Fruit fly (Drosophila melanogaster): ENCODE data around the gene Hex-A.

DNA sequence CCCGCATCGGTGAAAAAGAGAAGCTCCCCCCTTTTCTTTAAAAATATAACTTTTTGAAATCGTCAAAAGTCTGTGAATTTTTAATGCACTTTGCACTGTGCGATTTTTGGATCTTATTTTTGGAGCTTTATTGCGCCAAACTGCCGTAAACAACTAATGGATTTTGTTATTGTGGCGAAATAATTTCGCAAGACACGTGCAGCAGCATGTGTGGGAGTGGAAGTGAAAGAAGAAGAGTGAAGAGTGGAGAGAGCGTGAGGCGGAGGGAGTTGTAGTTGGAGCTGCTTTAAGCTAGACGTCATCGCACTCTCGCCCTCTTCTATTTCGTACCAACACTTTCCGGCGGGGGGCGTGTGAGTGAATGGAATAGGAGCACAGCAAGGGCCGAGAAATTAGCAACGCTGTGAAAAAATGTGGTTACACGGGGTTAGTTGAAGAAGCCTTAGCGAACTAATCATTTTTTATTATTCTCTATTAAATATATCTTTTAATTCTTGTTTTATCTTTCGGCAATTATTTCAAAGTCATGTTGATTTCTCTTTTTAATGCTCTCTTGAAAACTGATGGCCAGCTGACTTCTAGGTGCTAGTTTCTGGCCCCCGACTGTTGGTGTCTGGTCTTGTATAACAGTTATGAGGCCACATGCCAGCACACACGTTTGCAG lies 1.9 kb upstream of the Hex-A start:
- TF ChIP-seq vnd (GFP tag; IDR thresholded peaks at IDR 0.05; ENCODE audit: partially characterized antibody), result no peak
- TF ChIP-seq dysf (GFP tag; IDR thresholded peaks at IDR 0.05), result peak; percentile 97
- TF ChIP-seq ro (GFP tag; IDR thresholded peaks at IDR 0.05), result peak; percentile 86
- TF ChIP-seq CG32772 (GFP tag; IDR thresholded peaks at IDR 0.05), result peak; percentile 92
- TF ChIP-seq Lim3 (GFP tag; IDR thresholded peaks at IDR 0.05), result peak; percentile 78
- peak; percentile 93 for TF ChIP-seq phol (tag; optimal IDR thresholded peaks at IDR 0.05)
- TF ChIP-seq CG32767 (GFP tag; IDR thresholded peaks at IDR 0.05), result peak; percentile 91
- peak; percentile 90 for TF ChIP-seq CG2120 (GFP tag; optimal IDR thresholded peaks at IDR 0.05)
- peak; percentile 98 for TF ChIP-seq lab (GFP tag; optimal IDR thresholded peaks at IDR 0.05)

Measured in whole organism, embryonic.